Fruit fly (Drosophila melanogaster): ENCODE measurements around the gene Saf-B.

Gene Saf-B

dm6 chr3R:24799503-24799902 is 17.8 kb upstream of the Saf-B start, which contains the start of gene Ude:
Gene Ude (minus strand): TSS chr3R:24799668.
- no peak for TF ChIP-seq CG17801 (GFP tag; optimal IDR thresholded peaks at IDR 0.05; ENCODE audit: partially characterized antibody)

dm6 chr3R:24805048-24805447 is 12.2 kb upstream of the Saf-B start, which contains the start of gene polybromo:
Gene polybromo (minus strand): TSS chr3R:24805259.
- TF ChIP-seq CG17801 (GFP tag; optimal IDR thresholded peaks at IDR 0.05; ENCODE audit: partially characterized antibody): no peak

- TF ChIP-seq CG17801 (GFP tag; optimal IDR thresholded peaks at IDR 0.05; ENCODE audit: partially characterized antibody): no peak
These were observed 9.9 kb upstream of the Saf-B start, which contains the start of gene CG6980 for dm6 chr3R:24807321-24807720. Gene CG6980 (plus strand): TSS chr3R:24807621.

dm6 chr3R:24809576-24810279 is 7.5 kb upstream of the Saf-B start:
- no peak for TF ChIP-seq CG17801 (GFP tag; optimal IDR thresholded peaks at IDR 0.05; ENCODE audit: partially characterized antibody)

dm6 chr3R:24810844-24811625 is 6.2 kb upstream of the Saf-B start:
- peak; percentile 73 for TF ChIP-seq CG17801 (GFP tag; optimal IDR thresholded peaks at IDR 0.05; ENCODE audit: partially characterized antibody)

- TF ChIP-seq CG17801 (GFP tag; optimal IDR thresholded peaks at IDR 0.05; ENCODE audit: partially characterized antibody): no peak
These were observed 4.9 kb upstream of the Saf-B start for dm6 chr3R:24812394-24812793.

- no peak for TF ChIP-seq CG17801 (GFP tag; optimal IDR thresholded peaks at IDR 0.05; ENCODE audit: partially characterized antibody)
These were observed 4.2 kb upstream of the Saf-B start for dm6 chr3R:24812987-24813636.

- peak; percentile 81 for TF ChIP-seq CG17801 (GFP tag; optimal IDR thresholded peaks at IDR 0.05; ENCODE audit: partially characterized antibody)
These were observed 3.5 kb upstream of the Saf-B start, which contains the start of the genes lili and CG34150 for dm6 chr3R:24813637-24814301. Gene lili (minus strand): TSS chr3R:24814012. Gene CG34150 (plus strand): TSS chr3R:24814262.

dm6 chr3R:24823061-24823460 is 5.8 kb downstream of the Saf-B start:
- no peak for TF ChIP-seq CG17801 (GFP tag; optimal IDR thresholded peaks at IDR 0.05; ENCODE audit: partially characterized antibody)

- TF ChIP-seq CG17801 (GFP tag; optimal IDR thresholded peaks at IDR 0.05; ENCODE audit: partially characterized antibody): no peak
These were observed 8.3 kb downstream of the Saf-B start, which contains the start of gene niki for dm6 chr3R:24825548-24825947. Gene niki (minus strand): TSS chr3R:24825648.

- no peak for TF ChIP-seq CG17801 (GFP tag; optimal IDR thresholded peaks at IDR 0.05; ENCODE audit: partially characterized antibody)
These were observed 11.0 kb downstream of the Saf-B start, which contains the start of gene RabX4 for dm6 chr3R:24828234-24828633. Gene RabX4 (minus strand): TSS chr3R:24828409.

dm6 chr3R:24829887-24830351 is 12.7 kb downstream of the Saf-B start, which contains the start of the genes Kaz and CG43273:
Gene Kaz (minus strand): TSS chr3R:24829959.
Gene CG43273 (plus strand): TSS chr3R:24830301.
- peak; percentile 60 for TF ChIP-seq CG17801 (GFP tag; optimal IDR thresholded peaks at IDR 0.05; ENCODE audit: partially characterized antibody)

- no peak for TF ChIP-seq CG17801 (GFP tag; optimal IDR thresholded peaks at IDR 0.05; ENCODE audit: partially characterized antibody)
These were observed 16.4 kb downstream of the Saf-B start, which contains the start of gene sosie for dm6 chr3R:24833652-24834051. Gene sosie (plus strand): TSS chr3R:24833952.

dm6 chr3R:24841063-24841462 is 23.8 kb downstream of the Saf-B start, which contains the start of gene CG33658:
Gene CG33658 (minus strand): TSS chr3R:24841163.
- no peak for TF ChIP-seq CG17801 (GFP tag; optimal IDR thresholded peaks at IDR 0.05; ENCODE audit: partially characterized antibody)

All from ovary, adult (tissue).